Worm (Caenorhabditis elegans) whole organism, late embryonic: ENCODE results near the gene skr-10.

Experiments used
- C08G9.2 ChIP-seq: sonication (generic microtip); optimal IDR thresholded peaks from 2 replicates; lab custom pipeline; 2016; ENCODE audit warnings: mild to moderate bottlenecking, missing genetic modification characterization, moderate library complexity, missing compliant biosample characterization
- C38D4.7 ChIP-seq: fragments of 200-800 bp; sonication (Bioruptor generic); optimal IDR thresholded peaks from 2 replicates; lab custom pipeline; 2018; ENCODE audit warnings: mild to moderate bottlenecking, missing genetic modification characterization, moderate library complexity, missing compliant biosample characterization
- T23F11.4 ChIP-seq: fragments of 200-800 bp; sonication (Bioruptor generic); optimal IDR thresholded peaks from 2 replicates; lab custom pipeline; 2018; ENCODE audit warnings: mild to moderate bottlenecking, missing genetic modification characterization, missing compliant biosample characterization
- ahr-1 ChIP-seq: sonication (generic microtip); optimal IDR thresholded peaks from 2 replicates; lab custom pipeline; 2016; ENCODE audit warnings: missing genetic modification characterization, missing compliant biosample characterization
- ceh-14 ChIP-seq: sonication (generic microtip); optimal IDR thresholded peaks from 2 replicates; lab custom pipeline; 2016; ENCODE audit warnings: missing genotype, missing genetic modification characterization, missing compliant biosample characterization
- ceh-18 ChIP-seq: sonication (generic microtip); optimal IDR thresholded peaks from 2 replicates; lab custom pipeline; 2016; ENCODE audit warnings: missing genetic modification characterization, missing compliant biosample characterization
- ceh-19 ChIP-seq: fragments of 200-800 bp; sonication (Bioruptor generic); optimal IDR thresholded peaks from 2 replicates; lab custom pipeline; 2018; ENCODE audit warnings: mild to moderate bottlenecking, missing genetic modification characterization, missing compliant biosample characterization
- ceh-22 ChIP-seq: sonication (generic microtip); optimal IDR thresholded peaks from 2 replicates; lab custom pipeline; 2017; ENCODE audit warnings: missing biosample characterization, missing genetic modification characterization
- ceh-24 ChIP-seq: sonication (generic microtip); optimal IDR thresholded peaks from 2 replicates; lab custom pipeline; 2016; ENCODE audit warnings: mild to moderate bottlenecking, missing genetic modification characterization, missing compliant biosample characterization
- ceh-31 ChIP-seq: sonication (generic microtip); optimal IDR thresholded peaks from 2 replicates; lab custom pipeline; 2016; ENCODE audit warnings: missing genetic modification characterization, missing compliant biosample characterization
- ceh-45 ChIP-seq: fragments of 200-800 bp; sonication (Bioruptor generic); IDR thresholded peaks from 2 replicates; pipeline ENCODE4 v1.3.6; 2022; ENCODE audit warnings: missing genetic modification reagents, missing genetic modification characterization, missing compliant biosample characterization
- che-1 ChIP-seq: sonication (generic microtip); optimal IDR thresholded peaks from 2 replicates; lab custom pipeline; 2016; ENCODE audit warnings: mild to moderate bottlenecking, missing genetic modification characterization, missing compliant biosample characterization
- dmd-4 ChIP-seq: sonication (generic microtip); optimal IDR thresholded peaks from 2 replicates; lab custom pipeline; 2016; ENCODE audit warnings: borderline replicate concordance, missing genetic modification characterization, missing compliant biosample characterization
- elt-2 ChIP-seq: sonication (generic microtip); optimal IDR thresholded peaks from 2 replicates; lab custom pipeline; 2016; ENCODE audit warnings: missing genetic modification reagents, missing genetic modification characterization, missing compliant biosample characterization
- elt-4 ChIP-seq: sonication (generic microtip); optimal IDR thresholded peaks from 2 replicates; lab custom pipeline; 2016; ENCODE audit warnings: missing genetic modification characterization, missing compliant biosample characterization
- ets-4 ChIP-seq: sonication (generic microtip); optimal IDR thresholded peaks from 2 replicates; lab custom pipeline; 2016; ENCODE audit warnings: missing genetic modification characterization, missing compliant biosample characterization
- eyg-1 ChIP-seq: sonication (generic microtip); optimal IDR thresholded peaks from 2 replicates; lab custom pipeline; 2016; ENCODE audit warnings: missing genotype, missing genetic modification characterization, missing compliant biosample characterization
- fkh-10 ChIP-seq: fragments of 150-350 bp; optimal IDR thresholded peaks from 2 replicates; lab custom pipeline; 2014; ENCODE audit warnings: missing biosample characterization, missing genetic modification reagents, missing genetic modification characterization
- fkh-6 ChIP-seq: sonication (generic microtip); optimal IDR thresholded peaks from 2 replicates; lab custom pipeline; 2016; ENCODE audit warnings: missing genetic modification characterization, missing compliant biosample characterization
- hlh-13 ChIP-seq: fragments of 200-800 bp; sonication (Bioruptor generic); optimal IDR thresholded peaks from 2 replicates; lab custom pipeline; 2018; ENCODE audit warnings: mild to moderate bottlenecking, missing genetic modification characterization, missing compliant biosample characterization
- hlh-15 ChIP-seq: sonication (generic microtip); optimal IDR thresholded peaks from 2 replicates; lab custom pipeline; 2016; ENCODE audit warnings: missing genetic modification characterization, missing compliant biosample characterization
- hlh-30 ChIP-seq: sonication (generic microtip); optimal IDR thresholded peaks from 2 replicates; lab custom pipeline; 2017; ENCODE audit warnings: antibody characterized with exemption, missing genetic modification characterization, missing compliant biosample characterization; ENCODE audit not compliant: insufficient read depth
- hlh-6 ChIP-seq: sonication (generic microtip); optimal IDR thresholded peaks from 2 replicates; lab custom pipeline; 2016; ENCODE audit warnings: missing genotype, missing genetic modification characterization, missing compliant biosample characterization
- lin-11 ChIP-seq: fragments of 200-800 bp; sonication (Bioruptor generic); optimal IDR thresholded peaks from 2 replicates; lab custom pipeline; 2018; ENCODE audit warnings: mild to moderate bottlenecking, missing genetic modification characterization, missing compliant biosample characterization
- madf-2 ChIP-seq: sonication (generic microtip); optimal IDR thresholded peaks from 2 replicates; lab custom pipeline; 2017; ENCODE audit warnings: missing genetic modification characterization, missing compliant biosample characterization
- nhr-232 ChIP-seq: sonication (generic microtip); optimal IDR thresholded peaks from 2 replicates; lab custom pipeline; 2016; ENCODE audit warnings: missing genetic modification characterization, missing compliant biosample characterization
- npax-4 ChIP-seq: sonication (generic microtip); optimal IDR thresholded peaks from 2 replicates; lab custom pipeline; 2016; ENCODE audit warnings: missing genetic modification characterization, missing compliant biosample characterization
- pag-3 ChIP-seq: sonication (generic microtip); optimal IDR thresholded peaks from 2 replicates; lab custom pipeline; 2016; ENCODE audit warnings: missing compliant biosample characterization, missing genetic modification characterization, borderline replicate concordance
- sdc-2 ChIP-seq: sonication (generic microtip); optimal IDR thresholded peaks from 2 replicates; lab custom pipeline; 2016; ENCODE audit warnings: missing genotype, missing genetic modification characterization, missing compliant biosample characterization
- ttx-3 ChIP-seq: sonication (generic microtip); optimal IDR thresholded peaks from 2 replicates; lab custom pipeline; 2016; ENCODE audit warnings: missing genetic modification reagents, missing genetic modification characterization, missing compliant biosample characterization
- unc-3 ChIP-seq, 2 experiments: fragments of 200-800 bp in 1 of 2; sonication (Bioruptor generic) in 1 of 2; sonication (generic microtip) in 1 of 2; conservative IDR thresholded peaks in 1 of 2; optimal IDR thresholded peaks in 1 of 2; 2 replicates each; pipeline versions ENCODE4 v1.3.6 to Lab custom; 2016 to 2022; ENCODE audit warnings: missing compliant biosample characterization in 2 of 2, missing genetic modification characterization in 2 of 2, missing genetic modification reagents in 1 of 2
- unc-55 ChIP-seq: sonication (generic microtip); optimal IDR thresholded peaks from 2 replicates; lab custom pipeline; 2017; ENCODE audit warnings: missing biosample characterization, missing genetic modification reagents, missing genetic modification characterization
- unc-86 ChIP-seq: sonication (generic microtip); optimal IDR thresholded peaks from 2 replicates; lab custom pipeline; 2016; ENCODE audit warnings: missing genetic modification characterization, missing compliant biosample characterization
- ztf-16 ChIP-seq: sonication (generic microtip); optimal IDR thresholded peaks from 2 replicates; lab custom pipeline; 2017; ENCODE audit warnings: missing genetic modification characterization, missing compliant biosample characterization

The skr-10 gene

ce11 chrIV:15926746-15927145 lies 19.9 kb upstream of the skr-10 start, which contains the start of gene Y105C5B.8:
TSS of gene Y105C5B.8 (minus strand) at chrIV:15926846.
- TF ChIP-seq ttx-3 (tag; lab: Kevin White, UChicago) (no peak), fkh-10 (GFP tag; lab: Kevin White, UChicago) (no peak), C38D4.7 (no peak), hlh-15 (tag; lab: Kevin White, UChicago) (no peak), hlh-6 (no peak), ztf-16 (no peak), nhr-232 (no peak), eyg-1 (tag; lab: Kevin White, UChicago) (no peak), unc-3 (GFP tag; conservative IDR thresholded peaks at IDR 0.05; lab: Robert Waterston, UW) (no peak), unc-3 (tag; optimal IDR thresholded peaks at IDR 0.05; lab: Kevin White, UChicago) (no peak)

- TF ChIP-seq ceh-45 (GFP tag; lab: Robert Waterston, UW), result no peak
- TF ChIP-seq elt-2 (tag; lab: Kevin White, UChicago), result peak; percentile 93
- no peak for TF ChIP-seq ceh-14 (tag; lab: Kevin White, UChicago)
Measured at ce11 chrIV:15929831-15930230, 16.8 kb upstream of the skr-10 start.

ce11 chrIV:15930281-15930680 lies 16.3 kb upstream of the skr-10 start, which contains the start of gene Y105C5B.9:
TSS of gene Y105C5B.9 (plus strand) at chrIV:15930581.
- TF ChIP-seq hlh-15 (tag; lab: Kevin White, UChicago) (no peak), C08G9.2 (tag; lab: Kevin White, UChicago) (no peak), ceh-31 (no peak), dmd-4 (no peak)

ce11 chrIV:15930694-15931093 lies 15.9 kb upstream of the skr-10 start:
- no peak for TF ChIP-seq madf-2 (tag; lab: Kevin White, UChicago)
- no peak for TF ChIP-seq ets-4
- TF ChIP-seq sdc-2 (tag; lab: Kevin White, UChicago), result no peak
- no peak for TF ChIP-seq hlh-15 (tag; lab: Kevin White, UChicago)
- no peak for TF ChIP-seq unc-86
- TF ChIP-seq T23F11.4 (GFP tag; lab: Kevin White, UChicago), result no peak
- no peak for TF ChIP-seq ceh-24 (tag; lab: Kevin White, UChicago)
- no peak for TF ChIP-seq hlh-13 (GFP tag; lab: Kevin White, UChicago)
- TF ChIP-seq C38D4.7, result no peak
- TF ChIP-seq npax-4, result no peak
- no peak for TF ChIP-seq ttx-3 (tag; lab: Kevin White, UChicago)
- TF ChIP-seq lin-11 (tag; lab: Kevin White, UChicago), result no peak
- no peak for TF ChIP-seq unc-3 (GFP tag; conservative IDR thresholded peaks at IDR 0.05; lab: Robert Waterston, UW)
- TF ChIP-seq unc-3 (tag; optimal IDR thresholded peaks at IDR 0.05; lab: Kevin White, UChicago), result no peak
- TF ChIP-seq che-1 (tag; lab: Kevin White, UChicago), result no peak
- TF ChIP-seq, all 69 proteins: peak for 0

- no peak for TF ChIP-seq unc-55
- TF ChIP-seq che-1 (tag; lab: Kevin White, UChicago), result peak; percentile 24
- TF ChIP-seq hlh-30 (tag; lab: Kevin White, UChicago), result peak; percentile 64
- no peak for TF ChIP-seq pag-3 (tag; lab: Kevin White, UChicago)
- TF ChIP-seq ceh-18 (tag; lab: Kevin White, UChicago), result no peak
- no peak for TF ChIP-seq fkh-6 (tag; lab: Kevin White, UChicago)
- no peak for TF ChIP-seq ahr-1 (tag; lab: Kevin White, UChicago)
- TF ChIP-seq hlh-13 (GFP tag; lab: Kevin White, UChicago), result no peak
- TF ChIP-seq ceh-22 (tag; lab: Kevin White, UChicago), result no peak
- TF ChIP-seq ceh-19 (GFP tag; lab: Kevin White, UChicago), result no peak
- TF ChIP-seq ttx-3 (tag; lab: Kevin White, UChicago), result no peak
- no peak for TF ChIP-seq elt-4
Measured at ce11 chrIV:15931176-15931575, 15.4 kb upstream of the skr-10 start.
